Worm (Caenorhabditis elegans): ENCODE data around the gene C16C8.21.

ce11 chrII:3473744-3474143 is 25.7 kb downstream of the C16C8.21 start, which contains the start of gene sdz-32:
- TF ChIP-seq zfp-3 (GFP tag; conservative IDR thresholded peaks at IDR 0.05) (no peak), dpl-1 (GFP tag; optimal IDR thresholded peaks at IDR 0.05) (no peak), pqm-1 (tag; optimal IDR thresholded peaks at IDR 0.05) (no peak), nhr-6 (tag; optimal IDR thresholded peaks at IDR 0.05) (no peak), ztf-11 (tag; optimal IDR thresholded peaks at IDR 0.05) (no peak)
